Worm (Caenorhabditis elegans): ENCODE results near the gene acbp-4.

Gene acbp-4

DNA sequence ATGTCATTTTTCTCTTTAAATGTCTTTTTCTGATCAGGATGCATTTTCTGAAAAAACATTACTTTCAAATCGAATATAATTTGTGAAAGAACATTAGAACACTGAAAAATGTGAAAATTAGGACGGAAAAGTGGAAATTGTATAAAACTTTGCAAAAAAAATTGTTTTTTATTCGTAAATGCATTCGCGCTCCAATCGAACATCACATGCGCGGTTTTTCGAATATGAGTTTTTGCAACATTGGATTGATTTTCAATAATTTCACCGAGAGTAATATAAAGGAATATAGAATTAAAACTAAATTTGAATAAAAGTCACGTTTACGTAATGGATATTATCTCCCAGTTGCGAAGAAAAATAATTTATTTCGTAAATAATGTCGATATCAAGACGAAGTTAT lies 31.7 kb downstream of the acbp-4 start, which contains the start of the genes spot-1 and B0361.11:
TSS of gene spot-1 (minus strand) at position 47 of the 400 bp plus-strand sequence.
TSS of gene B0361.11 (plus strand) at position 372 of the 400 bp plus-strand sequence.
- TF ChIP-seq ztf-4 (tag; optimal IDR thresholded peaks at IDR 0.05): no peak
- peak; percentile 42 for TF ChIP-seq nhr-21 (tag; optimal IDR thresholded peaks at IDR 0.05)
- TF ChIP-seq unc-55 (GFP tag; optimal IDR thresholded peaks at IDR 0.05): peak; percentile 79
- TF ChIP-seq F13H6.1 (tag; optimal IDR thresholded peaks at IDR 0.05): no peak
- TF ChIP-seq nhr-12 (tag; optimal IDR thresholded peaks at IDR 0.05): no peak
- no peak for TF ChIP-seq fos-1 (tag; optimal IDR thresholded peaks at IDR 0.05)
- TF ChIP-seq lin-11 (tag; optimal IDR thresholded peaks at IDR 0.05): no peak
- peak; percentile 59 for TF ChIP-seq snpc-4 (tag; optimal IDR thresholded peaks at IDR 0.05)
- TF ChIP-seq ztf-1 (GFP tag; conservative IDR thresholded peaks at IDR 0.05): no peak
- no peak for TF ChIP-seq unc-39 (tag; optimal IDR thresholded peaks at IDR 0.05)
- TF ChIP-seq dmd-4 (tag; optimal IDR thresholded peaks at IDR 0.05): no peak
- no peak for TF ChIP-seq egl-27 (tag; optimal IDR thresholded peaks at IDR 0.05)
- no peak for TF ChIP-seq skn-1 (tag; optimal IDR thresholded peaks at IDR 0.05)
- TF ChIP-seq zag-1 (tag; optimal IDR thresholded peaks at IDR 0.05): no peak
- TF ChIP-seq nhr-129 (tag; optimal IDR thresholded peaks at IDR 0.05): peak; percentile 36
- TF ChIP-seq Y55F3AM.14 (GFP tag; optimal IDR thresholded peaks at IDR 0.05): no peak
- no peak for TF ChIP-seq sem-4 (tag; optimal IDR thresholded peaks at IDR 0.05)
- TF ChIP-seq lin-13 (GFP tag; optimal IDR thresholded peaks at IDR 0.05): peak; percentile 59
- TF ChIP-seq gmeb-1 (tag; optimal IDR thresholded peaks at IDR 0.05): peak; percentile 99
- TF ChIP-seq alr-1 (tag; optimal IDR thresholded peaks at IDR 0.05): no peak
- TF ChIP-seq nhr-6 (tag; optimal IDR thresholded peaks at IDR 0.05): peak; percentile 6
- TF ChIP-seq crh-2 (tag; optimal IDR thresholded peaks at IDR 0.05): peak; percentile 58
- TF ChIP-seq ztf-11 (tag; optimal IDR thresholded peaks at IDR 0.05): no peak
- no peak for TF ChIP-seq ZK546.5 (tag; optimal IDR thresholded peaks at IDR 0.05)
- peak; percentile 32 for TF ChIP-seq blmp-1 (tag; optimal IDR thresholded peaks at IDR 0.05; ENCODE audit: insufficient read depth)
- TF ChIP-seq R02D3.7 (tag; optimal IDR thresholded peaks at IDR 0.05): no peak
- TF ChIP-seq sma-9 (GFP tag; optimal IDR thresholded peaks at IDR 0.05): peak; percentile 39
- no peak for TF ChIP-seq sma-9 (tag; optimal IDR thresholded peaks at IDR 0.05)
- TF ChIP-seq ama-1 (optimal IDR thresholded peaks at IDR 0.05): no peak
- TF ChIP-seq nhr-25 (tag; optimal IDR thresholded peaks at IDR 0.05): peak; percentile 28
- no peak for TF ChIP-seq mbf-1 (tag; optimal IDR thresholded peaks at IDR 0.05)
- TF ChIP-seq nhr-23 (tag; optimal IDR thresholded peaks at IDR 0.05): no peak
- no peak for TF ChIP-seq elt-3 (tag; optimal IDR thresholded peaks at IDR 0.05)
- no peak for TF ChIP-seq elt-1 (tag; optimal IDR thresholded peaks at IDR 0.05)
- TF ChIP-seq ceh-16 (tag; optimal IDR thresholded peaks at IDR 0.05): no peak
- no peak for TF ChIP-seq nhr-10 (tag; optimal IDR thresholded peaks at IDR 0.05)
- no peak for TF ChIP-seq ceh-82 (tag; optimal IDR thresholded peaks at IDR 0.05)
- TF ChIP-seq lin-39 (tag; optimal IDR thresholded peaks at IDR 0.05): no peak
- TF ChIP-seq lsy-2 (tag; optimal IDR thresholded peaks at IDR 0.05): peak; percentile 55 to 88
- peak; percentile 38 for TF ChIP-seq sma-3 (GFP tag; optimal IDR thresholded peaks at IDR 0.05)
- TF ChIP-seq nhr-237 (tag; optimal IDR thresholded peaks at IDR 0.05): no peak
- no peak for TF ChIP-seq nhr-77 (tag; optimal IDR thresholded peaks at IDR 0.05)
- no peak for TF ChIP-seq nhr-11 (tag; optimal IDR thresholded peaks at IDR 0.05)
- TF ChIP-seq peb-1 (tag; optimal IDR thresholded peaks at IDR 0.05): no peak
- no peak for TF ChIP-seq unc-62 (GFP tag; optimal IDR thresholded peaks at IDR 0.05)
- TF ChIP-seq aly-2 (tag; optimal IDR thresholded peaks at IDR 0.05): no peak
- TF ChIP-seq mab-5 (tag; optimal IDR thresholded peaks at IDR 0.05): no peak
- peak; percentile 80 for TF ChIP-seq C34F6.9 (tag; optimal IDR thresholded peaks at IDR 0.05)
- TF ChIP-seq mdl-1 (tag; optimal IDR thresholded peaks at IDR 0.05): no peak

Data from whole organism, L2 larva.